Fruit fly (Drosophila melanogaster) whole organism, embryonic: ENCODE data around the gene Ir68b.

ENCODE experiments used
- Awh ChIP-seq: fragments of 200-800 bp; sonication (Bioruptor generic); IDR thresholded peaks from 2 replicates; pipeline ENCODE4, ENCODE4 v1.3.6; 2022; ENCODE audit warnings: missing biosample characterization, missing genetic modification characterization
- C15 ChIP-seq: fragments of 200-800 bp; sonication (Bioruptor generic); IDR thresholded peaks from 3 replicates; pipeline ENCODE4 v1.3.6; 2022; ENCODE audit warnings: missing biosample characterization, missing genetic modification characterization
- CG10366 ChIP-seq: fragments of 200-800 bp; sonication (Bioruptor generic); IDR thresholded peaks from 2 replicates; pipeline ENCODE4 v1.3.6; 2022; ENCODE audit warnings: missing biosample characterization, missing genetic modification characterization
- CG10979 ChIP-seq: fragments of 200-800 bp; sonication (Bioruptor generic); optimal IDR thresholded peaks from 2 replicates; lab custom pipeline; 2018; ENCODE audit warnings: missing biosample characterization, mild to moderate bottlenecking, missing genetic modification characterization, moderate library complexity
- CG11093 ChIP-seq: fragments of 200-800 bp; sonication (Bioruptor generic); IDR thresholded peaks from 3 replicates; pipeline ENCODE4 v1.3.6; 2022; ENCODE audit warnings: missing biosample characterization, missing genetic modification characterization
- CG11398 ChIP-seq: fragments of 200-800 bp; sonication (Bioruptor generic); optimal IDR thresholded peaks from 2 replicates; lab custom pipeline; 2016; ENCODE audit warnings: missing biosample characterization, missing genetic modification characterization
- CG13894 ChIP-seq: fragments of 200-800 bp; sonication (Bioruptor generic); optimal IDR thresholded peaks from 3 replicates; lab custom pipeline; 2018; ENCODE audit warnings: missing biosample characterization, mild to moderate bottlenecking, missing genetic modification characterization, moderate library complexity
- CG14014 ChIP-seq: fragments of 200-800 bp; sonication (Bioruptor generic); IDR thresholded peaks from 2 replicates; pipeline ENCODE4 v1.3.6; 2022; ENCODE audit warnings: missing biosample characterization, missing genetic modification characterization
- CG14667 ChIP-seq: fragments of 200-800 bp; sonication (Bioruptor generic); IDR thresholded peaks from 2 replicates; pipeline ENCODE4 v1.3.6; 2022; ENCODE audit warnings: missing biosample characterization, missing genetic modification characterization
- CG15514 ChIP-seq: fragments of 200-800 bp; sonication (Bioruptor generic); optimal IDR thresholded peaks from 3 replicates; lab custom pipeline; 2017; ENCODE audit warnings: missing biosample characterization, missing genetic modification characterization, mild to moderate bottlenecking, moderate library complexity, missing genetic modification reagents
- CG17186 ChIP-seq: fragments of 200-800 bp; sonication (Bioruptor generic); optimal IDR thresholded peaks from 3 replicates; lab custom pipeline; 2017; ENCODE audit warnings: missing biosample characterization, missing genetic modification reagents, missing genetic modification characterization
- CG1792 ChIP-seq: fragments of 200-800 bp; sonication (Bioruptor generic); optimal IDR thresholded peaks from 2 replicates; lab custom pipeline; 2016; ENCODE audit warnings: missing biosample characterization, missing genetic modification characterization
- CG18262 ChIP-seq: fragments of 200-800 bp; optimal IDR thresholded peaks from 3 replicates; lab custom pipeline; 2019; ENCODE audit warnings: missing biosample characterization, mild to moderate bottlenecking, missing genetic modification characterization, moderate library complexity
- CG1832 ChIP-seq: fragments of 200-800 bp; sonication (Bioruptor generic); optimal IDR thresholded peaks from 2 replicates; lab custom pipeline; 2017; ENCODE audit warnings: missing biosample characterization, mild to moderate bottlenecking, missing genetic modification characterization, inconsistent platforms
- CG2129 ChIP-seq: fragments of 200-800 bp; sonication (Bioruptor generic); IDR thresholded peaks from 2 replicates; pipeline ENCODE4 v1.3.6; 2022; ENCODE audit warnings: missing biosample characterization, missing genetic modification characterization; ENCODE audit not compliant: partially characterized antibody
- CG32767 ChIP-seq: fragments of 200-800 bp; sonication (Bioruptor generic); IDR thresholded peaks from 2 replicates; pipeline ENCODE4 v1.3.6; 2022; ENCODE audit warnings: missing biosample characterization, missing genetic modification characterization
- CG33213 ChIP-seq: fragments of 200-800 bp; sonication (Bioruptor generic); optimal IDR thresholded peaks from 3 replicates; lab custom pipeline; 2016; ENCODE audit warnings: missing biosample characterization, missing genetic modification characterization
- CG3838 ChIP-seq: fragments of 200-800 bp; sonication (Bioruptor generic); optimal IDR thresholded peaks from 3 replicates; lab custom pipeline; 2016; ENCODE audit warnings: missing biosample characterization, missing genetic modification characterization
- CG3995 ChIP-seq: fragments of 200-800 bp; sonication (Bioruptor generic); optimal IDR thresholded peaks from 3 replicates; lab custom pipeline; 2016; ENCODE audit warnings: missing biosample characterization, missing genetic modification characterization
- CG4617 ChIP-seq: fragments of 200-800 bp; sonication (Bioruptor generic); optimal IDR thresholded peaks from 3 replicates; lab custom pipeline; 2016; ENCODE audit warnings: missing biosample characterization, missing genetic modification characterization, borderline replicate concordance
- CG4730 ChIP-seq: fragments of 200-800 bp; sonication (Bioruptor generic); IDR thresholded peaks from 2 replicates; pipeline ENCODE4 v1.3.6; 2022; ENCODE audit warnings: missing biosample characterization, missing genetic modification characterization
- CG6654 ChIP-seq: fragments of 200-800 bp; sonication (Bioruptor generic); optimal IDR thresholded peaks from 2 replicates; lab custom pipeline; 2017; ENCODE audit warnings: missing biosample characterization, mild to moderate bottlenecking, missing genetic modification characterization
- CG8388 ChIP-seq: fragments of 200-800 bp; sonication (Bioruptor generic); optimal IDR thresholded peaks from 2 replicates; lab custom pipeline; 2019; ENCODE audit warnings: missing biosample characterization, mild to moderate bottlenecking, missing genetic modification characterization, moderate library complexity
- CG9437 ChIP-seq: fragments of 200-800 bp; sonication (Bioruptor generic); optimal IDR thresholded peaks from 2 replicates; lab custom pipeline; 2018; ENCODE audit warnings: missing biosample characterization, mild to moderate bottlenecking, missing genetic modification characterization
- CG9609 ChIP-seq: fragments of 200-800 bp; sonication (Bioruptor generic); optimal IDR thresholded peaks from 3 replicates; lab custom pipeline; 2016; ENCODE audit warnings: missing biosample characterization, missing genetic modification characterization
- E2f1 ChIP-seq: fragments of 200-800 bp; sonication (Bioruptor generic); IDR thresholded peaks from 2 replicates; pipeline ENCODE4 v1.3.6; 2022; ENCODE audit warnings: missing biosample characterization, missing genetic modification characterization
- E2f2 ChIP-seq: fragments of 200-800 bp; sonication (Bioruptor generic); IDR thresholded peaks from 2 replicates; pipeline ENCODE4 v1.3.6; 2022; ENCODE audit warnings: missing biosample characterization, missing genetic modification characterization
- Eip74EF ChIP-seq, 2 experiments: fragments of 200-800 bp in 1 of 2; fragments of >200 bp in 1 of 2; sonication (Bioruptor generic) in 1 of 2; optimal IDR thresholded peaks; 2 replicates each; lab custom pipeline; 2017 to 2019; ENCODE audit warnings: missing biosample characterization in 2 of 2, missing genetic modification characterization in 2 of 2, mild to moderate bottlenecking in 1 of 2, moderate library complexity in 1 of 2
- HLHmδ ChIP-seq: fragments of 200-800 bp; sonication (Bioruptor generic); optimal IDR thresholded peaks from 2 replicates; lab custom pipeline; 2018; ENCODE audit warnings: missing biosample characterization, mild to moderate bottlenecking, missing genetic modification characterization, moderate library complexity
- NK7.1 ChIP-seq: fragments of 200-800 bp; sonication (Bioruptor generic); optimal IDR thresholded peaks from 3 replicates; lab custom pipeline; 2016; ENCODE audit warnings: missing biosample characterization, missing genetic modification characterization
- Neu2 ChIP-seq: fragments of 200-800 bp; sonication (Bioruptor generic); optimal IDR thresholded peaks from 3 replicates; lab custom pipeline; 2016; ENCODE audit warnings: missing biosample characterization, missing genetic modification characterization, borderline replicate concordance
- Nf-YC ChIP-seq: fragments of 200-800 bp; optimal IDR thresholded peaks from 3 replicates; lab custom pipeline; 2019; ENCODE audit warnings: missing biosample characterization, mild to moderate bottlenecking, missing genetic modification characterization, moderate library complexity
- Vsx1 ChIP-seq: fragments of 200-800 bp; sonication (Bioruptor generic); optimal IDR thresholded peaks from 2 replicates; lab custom pipeline; 2017; ENCODE audit warnings: missing biosample characterization, mild to moderate bottlenecking, missing genetic modification characterization, missing genetic modification reagents
- ase ChIP-seq: fragments of 200-800 bp; sonication (Bioruptor generic); IDR thresholded peaks from 3 replicates; pipeline ENCODE4 v1.3.6; 2022; ENCODE audit warnings: missing biosample characterization, missing genetic modification characterization
- corto ChIP-seq: fragments of 200-800 bp; sonication (Bioruptor generic); optimal IDR thresholded peaks from 2 replicates; lab custom pipeline; 2016; ENCODE audit warnings: missing biosample characterization, mild to moderate bottlenecking, missing genetic modification characterization, moderate library complexity
- dm ChIP-seq: fragments of 200-800 bp; sonication (Bioruptor generic); optimal IDR thresholded peaks from 3 replicates; lab custom pipeline; 2016; ENCODE audit warnings: missing biosample characterization, missing genetic modification characterization
- ftz-f1 ChIP-seq: fragments of 200-800 bp; sonication (Bioruptor generic); optimal IDR thresholded peaks from 2 replicates; lab custom pipeline; 2016; ENCODE audit warnings: missing biosample characterization, missing genetic modification characterization
- gcm2 ChIP-seq: fragments of 200-800 bp; sonication (Bioruptor generic); optimal IDR thresholded peaks from 2 replicates; lab custom pipeline; 2016; ENCODE audit warnings: missing biosample characterization, missing genetic modification characterization
- lmd ChIP-seq: fragments of 200-800 bp; sonication (Bioruptor generic); IDR thresholded peaks from 2 replicates; pipeline ENCODE4 v1.3.6; 2022; ENCODE audit warnings: missing biosample characterization, missing genetic modification characterization
- otp ChIP-seq: fragments of 200-800 bp; sonication (Bioruptor generic); IDR thresholded peaks from 3 replicates; pipeline ENCODE4, ENCODE4 v1.3.6; 2022; ENCODE audit warnings: missing biosample characterization, missing genetic modification characterization
- run ChIP-seq: fragments of 200-800 bp; sonication (Bioruptor generic); optimal IDR thresholded peaks from 3 replicates; lab custom pipeline; 2018; ENCODE audit warnings: missing biosample characterization, mild to moderate bottlenecking, missing genetic modification characterization
- sob ChIP-seq: fragments of 200-800 bp; sonication (Bioruptor generic); IDR thresholded peaks from 2 replicates; pipeline ENCODE4 v1.3.6; 2022; ENCODE audit warnings: missing biosample characterization, missing genetic modification characterization
- stc ChIP-seq: fragments of 200-800 bp; sonication (Bioruptor generic); IDR thresholded peaks from 2 replicates; pipeline ENCODE4 v1.3.6; 2022; ENCODE audit warnings: missing biosample characterization, missing genetic modification characterization
- tio ChIP-seq: fragments of 200-800 bp; sonication (Bioruptor generic); optimal IDR thresholded peaks from 2 replicates; lab custom pipeline; 2017; ENCODE audit warnings: missing biosample characterization, missing genetic modification characterization, inconsistent platforms
- tna ChIP-seq: fragments of 200-800 bp; sonication (Bioruptor generic); IDR thresholded peaks from 2 replicates; pipeline ENCODE4 v1.3.6; 2022; ENCODE audit warnings: missing biosample characterization, missing genetic modification characterization; ENCODE audit not compliant: partially characterized antibody
- toy ChIP-seq: fragments of 200-800 bp; sonication (Bioruptor generic); IDR thresholded peaks from 2 replicates; pipeline ENCODE4 v1.3.6; 2022; ENCODE audit warnings: missing biosample characterization, missing genetic modification characterization
- tup ChIP-seq: fragments of 200-800 bp; sonication (Bioruptor generic); optimal IDR thresholded peaks from 2 replicates; lab custom pipeline; 2016; ENCODE audit warnings: missing biosample characterization, mild to moderate bottlenecking, missing genetic modification characterization, moderate library complexity
- twi ChIP-seq: fragments of 200-800 bp; optimal IDR thresholded peaks from 2 replicates; lab custom pipeline; 2019; ENCODE audit warnings: missing biosample characterization, mild to moderate bottlenecking, missing genetic modification characterization, moderate library complexity
- zfh2 ChIP-seq: fragments of 200-800 bp; sonication (Bioruptor generic); optimal IDR thresholded peaks from 2 replicates; lab custom pipeline; 2016; ENCODE audit warnings: missing biosample characterization, missing genetic modification characterization

Ir68b gene

DNA sequence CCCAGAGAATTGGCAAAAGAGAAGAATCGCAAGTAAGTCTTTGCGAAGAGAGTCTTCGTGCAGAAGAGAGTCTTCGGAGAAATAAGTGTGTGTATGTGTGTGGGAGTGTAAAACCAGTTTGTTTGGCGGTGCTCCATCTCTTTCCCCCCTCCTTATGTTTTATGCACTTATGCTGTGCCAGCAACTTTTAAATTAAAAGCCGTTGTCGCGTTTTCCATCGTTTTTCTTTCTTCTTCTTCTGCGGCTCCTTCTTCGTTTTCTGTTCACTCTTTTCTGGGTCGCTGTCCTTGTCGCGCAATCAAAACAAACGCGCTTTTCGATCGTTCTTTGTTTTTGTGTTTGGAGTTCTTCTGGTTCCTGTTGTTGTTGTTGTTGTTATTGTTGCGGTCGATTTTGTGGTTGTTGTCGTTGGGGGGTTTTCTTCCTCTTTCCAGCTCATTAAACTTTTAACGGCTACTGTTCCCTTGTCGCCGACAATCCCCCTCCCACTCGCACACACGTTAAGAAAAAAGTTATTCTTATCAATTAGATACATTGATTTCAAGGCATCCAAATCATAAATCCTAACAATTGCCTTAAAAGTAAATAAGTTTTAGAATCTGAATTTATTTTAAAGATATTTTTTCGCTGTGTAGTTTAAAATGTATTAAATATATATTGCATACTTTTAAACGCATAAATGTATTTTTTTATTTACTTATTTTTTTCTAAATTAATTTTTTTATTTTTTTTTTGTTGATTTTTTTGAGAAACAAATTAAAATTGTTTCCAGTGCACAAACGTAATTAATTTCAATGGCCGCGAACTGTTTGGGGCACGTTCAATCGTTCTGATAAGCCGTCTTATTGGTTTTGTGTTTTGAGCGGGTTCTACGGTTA is 15.9 kb downstream of the Ir68b start (continued):
- TF ChIP-seq CG6654, result peak; percentile 29
- TF ChIP-seq HLHmδ, result no peak
- 0 out of 3 replicates have a peak, but pooled peaks have one; percentile 57 for TF ChIP-seq ase (GFP tag; lab: Robert Waterston, UW)
- peak; percentile 68 for TF ChIP-seq CG14014 (GFP tag; lab: Robert Waterston, UW)
- TF ChIP-seq CG13894 (tag; lab: Kevin White, UChicago), result no peak
- peak; percentile 50; the same call in 1 of the 2 replicates for TF ChIP-seq E2f2 (GFP tag; lab: Robert Waterston, UW)
- peak; percentile 78 for TF ChIP-seq run (tag; lab: Kevin White, UChicago)
- no peak for TF ChIP-seq CG33213 (GFP tag; lab: Kevin White, UChicago)
- TF ChIP-seq CG3995 (GFP tag; lab: Kevin White, UChicago), result no peak
- TF ChIP-seq CG32767 (GFP tag; lab: Robert Waterston, UW), result peak; percentile 82
- peak; percentile 67 for TF ChIP-seq CG4730 (GFP tag; lab: Robert Waterston, UW)
- TF ChIP-seq NK7.1 (GFP tag; lab: Kevin White, UChicago), result no peak
- TF ChIP-seq Awh (GFP tag; lab: Robert Waterston, UW), result 0 out of 2 replicates have a peak, but pooled peaks have one; percentile 38
- TF ChIP-seq CG2129 (GFP tag; lab: Robert Waterston, UW), result no peak
- peak; percentile 67 for TF ChIP-seq Nf-YC (tag; lab: Kevin White, UChicago)
- peak; percentile 39 for TF ChIP-seq CG3838 (GFP tag; lab: Kevin White, UChicago)
- TF ChIP-seq CG10979 (tag; lab: Kevin White, UChicago), result peak; percentile 95
- TF ChIP-seq Vsx1 (GFP tag; lab: Kevin White, UChicago), result peak; percentile 69
- no peak for TF ChIP-seq zfh2 (GFP tag; lab: Kevin White, UChicago)
- peak; percentile 81 for TF ChIP-seq lmd
- peak; percentile 88 for TF ChIP-seq twi (tag; lab: Kevin White, UChicago)
- TF ChIP-seq tna (GFP tag; lab: Robert Waterston, UW), result no peak
- TF ChIP-seq CG10366, result peak; percentile 60
- TF ChIP-seq E2f1 (GFP tag; lab: Robert Waterston, UW), result peak; percentile 82
- TF ChIP-seq stc (GFP tag; lab: Robert Waterston, UW), result peak; percentile 70
- TF ChIP-seq tio (GFP tag; lab: Kevin White, UChicago), result peak; percentile 60
- no peak for TF ChIP-seq CG1792 (GFP tag; lab: Kevin White, UChicago)
- no peak for TF ChIP-seq C15 (GFP tag; lab: Robert Waterston, UW)
- TF ChIP-seq CG18262 (tag; lab: Kevin White, UChicago), result peak; percentile 98
- no peak for TF ChIP-seq CG11093
- TF ChIP-seq CG14667, result peak; percentile 58; the same call in 1 of the 2 replicates
- TF ChIP-seq otp (GFP tag; lab: Robert Waterston, UW), result no peak
- TF ChIP-seq CG1832, result peak; percentile 16
- no peak for TF ChIP-seq corto
- TF ChIP-seq dm (GFP tag; lab: Kevin White, UChicago), result no peak
- no peak for TF ChIP-seq toy (GFP tag; lab: Robert Waterston, UW)
- TF ChIP-seq tup (GFP tag; lab: Kevin White, UChicago), result no peak
- no peak for TF ChIP-seq gcm2
- no peak for TF ChIP-seq ftz-f1 (GFP tag; lab: Kevin White, UChicago)
- TF ChIP-seq Neu2, result no peak
- peak; percentile 27 for TF ChIP-seq CG9609 (GFP tag; lab: Kevin White, UChicago)
- peak; percentile 36 for TF ChIP-seq CG11398 (GFP tag; lab: Kevin White, UChicago)
- TF ChIP-seq CG8388, result peak; percentile 85
- peak; percentile 89 for TF ChIP-seq CG9437 (GFP tag; lab: Kevin White, UChicago)
- TF ChIP-seq CG17186, result no peak
- peak; percentile 26 for TF ChIP-seq CG15514 (GFP tag; lab: Kevin White, UChicago)
- peak in 1 of 2 experiments; percentile 82 for TF ChIP-seq Eip74EF (GFP tag; optimal IDR thresholded peaks at IDR 0.05; lab: Kevin White, UChicago)
- TF ChIP-seq CG4617 (GFP tag; lab: Kevin White, UChicago), result no peak
- TF ChIP-seq sob, result peak; percentile 52
